Worm (Caenorhabditis elegans) whole organism, L3 larva: Measurements from ENCODE around the gene ret-1.

ENCODE experiments used
- elt-3 ChIP-seq, 3 experiments: fragments of 150-350 bp in 1 of 3; sonication (generic microtip) in 2 of 3; optimal IDR thresholded peaks; 2 replicates in 2 of 3; 4 replicates in 1 of 3; lab custom pipeline; 2014 to 2017; ENCODE audit warnings: missing biosample characterization in 3 of 3, missing genetic modification characterization in 3 of 3
- eor-1 ChIP-seq, 2 experiments: fragments of 150-350 bp; optimal IDR thresholded peaks; 2 replicates each; lab custom pipeline; 2014 to 2018; ENCODE audit warnings: missing biosample characterization in 2 of 2, missing genetic modification characterization in 2 of 2
- lsy-12 ChIP-seq: sonication (generic microtip); optimal IDR thresholded peaks from 2 replicates; lab custom pipeline; 2016; ENCODE audit warnings: mild to moderate bottlenecking, missing genetic modification characterization, missing compliant biosample characterization
- nhr-237 ChIP-seq: fragments of 150-350 bp; optimal IDR thresholded peaks from 2 replicates; lab custom pipeline; 2014; ENCODE audit warnings: missing biosample characterization, missing genetic modification characterization
- zag-1 ChIP-seq: fragments of 150-350 bp; optimal IDR thresholded peaks from 2 replicates; lab custom pipeline; 2014; ENCODE audit warnings: missing biosample characterization, missing genetic modification characterization

DNA sequence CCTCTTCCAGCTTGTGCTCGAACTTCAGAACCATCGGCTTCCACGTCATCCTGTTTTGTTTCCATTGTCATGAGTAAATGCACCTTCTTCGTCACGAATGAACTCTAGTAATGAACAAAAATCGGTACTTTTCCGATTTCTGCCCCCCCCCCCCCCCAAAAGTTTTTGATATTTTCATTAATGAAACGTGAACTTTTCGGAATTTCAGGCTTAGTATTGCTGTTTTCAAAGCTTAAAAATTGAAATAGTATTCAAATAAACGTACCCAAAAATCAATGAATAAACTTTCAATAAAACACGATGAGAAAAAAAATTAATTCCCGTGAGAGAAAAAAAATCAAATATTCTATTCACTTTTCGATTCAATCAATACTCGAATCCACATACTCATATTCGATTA is 67.6 kb downstream of the ret-1 start, which contains the start of the genes scrm-7 and Y50E8A.10:
- TF ChIP-seq elt-3 (tag; optimal IDR thresholded peaks at IDR 0.05; lab: Kevin White, UChicago) (no peak), eor-1 (tag; optimal IDR thresholded peaks at IDR 0.05; lab: Kevin White, UChicago) (no peak), zag-1 (no peak), nhr-237 (tag; lab: Kevin White, UChicago) (no peak), lsy-12 (tag; lab: Kevin White, UChicago) (no peak)
